Worm (Caenorhabditis elegans) whole organism, L1 larva: ENCODE results near the gene prx-14.

Experiments
- ceh-82 ChIP-seq, 3 experiments: fragments of 150-350 bp in 1 of 3; sonication (generic microtip) in 2 of 3; optimal IDR thresholded peaks; 2 replicates each; lab custom pipeline; 2014 to 2017; ENCODE audit warnings: missing biosample characterization in 3 of 3, missing genetic modification characterization in 3 of 3
- dpl-1 ChIP-seq, 3 experiments: fragments of 150-350 bp in 2 of 3; sonication (generic microtip) in 1 of 3; optimal IDR thresholded peaks; 2 replicates each; lab custom pipeline; 2014 to 2017; ENCODE audit warnings: missing biosample characterization in 3 of 3, missing genetic modification characterization in 3 of 3, missing genetic modification reagents in 3 of 3
- lin-15B ChIP-seq: fragments of 150-350 bp; sonication (generic microtip); optimal IDR thresholded peaks from 3 replicates; lab custom pipeline; 2014; ENCODE audit warnings: missing biosample characterization, missing genetic modification characterization
- zag-1 ChIP-seq: fragments of 150-350 bp; optimal IDR thresholded peaks from 2 replicates; lab custom pipeline; 2014; ENCODE audit warnings: missing biosample characterization, missing genetic modification characterization

DNA sequence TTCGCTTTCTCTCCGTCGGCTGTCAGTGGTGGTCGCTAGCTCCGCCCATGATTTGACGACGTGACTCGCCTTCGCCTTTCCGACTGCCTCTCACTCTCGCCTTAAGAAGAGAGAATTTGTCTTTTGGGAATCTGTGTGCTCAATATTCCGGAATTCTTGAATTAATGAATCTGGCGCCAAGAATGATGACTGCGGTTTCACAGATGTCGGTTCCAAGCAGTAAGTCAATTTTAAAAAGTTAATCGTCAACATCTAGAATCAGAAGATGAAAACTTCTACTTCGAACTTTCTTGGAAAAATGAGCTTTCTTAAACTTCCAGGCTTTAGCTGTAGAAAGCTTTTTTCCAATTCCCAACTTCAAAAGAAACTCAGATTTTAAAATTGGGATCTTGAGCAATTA, 13.3 kb upstream of the prx-14 start, which contains the start of gene nhr-67:
- TF ChIP-seq ceh-82 (tag; optimal IDR thresholded peaks at IDR 0.05; lab: Kevin White, UChicago) (no peak), zag-1 (tag; lab: Kevin White, UChicago) (no peak), lin-15B (tag; lab: Kevin White, UChicago) (no peak), dpl-1 (GFP tag; optimal IDR thresholded peaks at IDR 0.05; lab: Kevin White, UChicago) (no peak)
